Fruit fly (Drosophila melanogaster) whole organism, embryonic: Measurements from ENCODE around the gene P58IPK.
A peak's percentile ranks its signal among the peaks of the same experiment; 100 is the strongest.

Source experiments
- CG10959 ChIP-seq: fragments of 200-800 bp; sonication (Bioruptor generic); IDR thresholded peaks from 2 replicates; pipeline ENCODE4 v1.3.6; 2022; ENCODE audit warnings: missing biosample characterization, missing genetic modification characterization
- CG11723 ChIP-seq: fragments of 200-800 bp; sonication (Bioruptor generic); optimal IDR thresholded peaks from 2 replicates; lab custom pipeline; 2017; ENCODE audit warnings: missing biosample characterization, mild to moderate bottlenecking, missing genetic modification characterization
- CG13624 ChIP-seq: fragments of 200-800 bp; sonication (Bioruptor generic); optimal IDR thresholded peaks from 2 replicates; lab custom pipeline; 2016; ENCODE audit warnings: missing biosample characterization, missing genetic modification characterization
- CG14860 ChIP-seq: fragments of 200-800 bp; sonication (Bioruptor generic); IDR thresholded peaks from 3 replicates; pipeline ENCODE4 v1.3.6; 2022; ENCODE audit warnings: missing biosample characterization, missing genetic modification characterization; ENCODE audit not compliant: partially characterized antibody
- CG15696 ChIP-seq: fragments of 200-800 bp; sonication (Bioruptor generic); optimal IDR thresholded peaks from 2 replicates; lab custom pipeline; 2019; ENCODE audit warnings: missing biosample characterization, mild to moderate bottlenecking, missing genetic modification characterization, moderate library complexity
- CG2875 ChIP-seq: fragments of 200-800 bp; sonication (Bioruptor generic); optimal IDR thresholded peaks from 2 replicates; lab custom pipeline; 2017; ENCODE audit warnings: missing biosample characterization, mild to moderate bottlenecking, missing genetic modification characterization, missing genetic modification reagents
- CG3281 ChIP-seq: fragments of 200-800 bp; sonication (Bioruptor generic); optimal IDR thresholded peaks from 3 replicates; lab custom pipeline; 2017; ENCODE audit warnings: missing biosample characterization, mild to moderate bottlenecking, missing genetic modification characterization
- CG4328 ChIP-seq: fragments of 200-800 bp; sonication (Bioruptor generic); optimal IDR thresholded peaks from 3 replicates; lab custom pipeline; 2017; ENCODE audit warnings: missing biosample characterization, missing genetic modification reagents, missing genetic modification characterization
- CG4360 ChIP-seq: fragments of 200-800 bp; sonication (Bioruptor generic); IDR thresholded peaks from 2 replicates; pipeline ENCODE4 v1.3.6; 2022; ENCODE audit warnings: missing biosample characterization, missing genetic modification characterization
- CG8478 ChIP-seq: fragments of >200 bp; optimal IDR thresholded peaks from 2 replicates; lab custom pipeline; 2018
- CG9215 ChIP-seq: fragments of 200-800 bp; sonication (Bioruptor generic); IDR thresholded peaks from 2 replicates; pipeline ENCODE4 v1.3.6; 2022; ENCODE audit warnings: missing biosample characterization, missing genetic modification characterization
- CrebB ChIP-seq: fragments of 200-800 bp; sonication (Bioruptor generic); optimal IDR thresholded peaks from 3 replicates; lab custom pipeline; 2018; ENCODE audit warnings: missing biosample characterization, mild to moderate bottlenecking, missing genetic modification characterization
- D19B ChIP-seq: fragments of 200-800 bp; sonication (Bioruptor generic); optimal IDR thresholded peaks from 2 replicates; lab custom pipeline; 2017; ENCODE audit warnings: missing biosample characterization, mild to moderate bottlenecking, missing genetic modification characterization
- Dip3 ChIP-seq: fragments of 200-800 bp; sonication (Bioruptor generic); optimal IDR thresholded peaks from 3 replicates; lab custom pipeline; 2016; ENCODE audit warnings: missing biosample characterization, missing genetic modification characterization
- ERR ChIP-seq: fragments of 200-800 bp; sonication (Bioruptor generic); optimal IDR thresholded peaks from 2 replicates; lab custom pipeline; 2016; ENCODE audit warnings: missing biosample characterization, missing genetic modification characterization
- Ets97D ChIP-seq: fragments of 200-800 bp; sonication (Bioruptor generic); optimal IDR thresholded peaks from 3 replicates; lab custom pipeline; 2016; ENCODE audit warnings: missing biosample characterization, missing genetic modification characterization
- GATAe ChIP-seq: fragments of 200-800 bp; sonication (Bioruptor generic); conservative IDR thresholded peaks from 2 replicates; pipeline ENCODE4 v1.3.6; 2022; ENCODE audit warnings: missing biosample characterization, missing genetic modification characterization
- H2.0 ChIP-seq: fragments of 200-800 bp; sonication (Bioruptor generic); IDR thresholded peaks from 2 replicates; pipeline ENCODE4 v1.3.6; 2022; ENCODE audit warnings: missing biosample characterization, missing genetic modification characterization
- Hr51 ChIP-seq, 2 experiments: fragments of 200-800 bp; sonication (Bioruptor generic); optimal IDR thresholded peaks; 2 replicates in 1 of 2; 3 replicates in 1 of 2; lab custom pipeline; 2016 to 2018; ENCODE audit warnings: missing biosample characterization in 2 of 2, missing genetic modification characterization in 2 of 2, mild to moderate bottlenecking in 1 of 2, moderate library complexity in 1 of 2
- Hr78 ChIP-seq, 2 experiments: fragments of 200-800 bp in 1 of 2; fragments of >200 bp in 1 of 2; sonication (Bioruptor generic) in 1 of 2; optimal IDR thresholded peaks; 2 replicates each; lab custom pipeline; 2017 to 2019; ENCODE audit warnings: missing biosample characterization in 2 of 2, missing genetic modification characterization in 2 of 2, mild to moderate bottlenecking in 1 of 2, moderate library complexity in 1 of 2
- Lhr ChIP-seq: fragments of 200-800 bp; sonication (Bioruptor generic); optimal IDR thresholded peaks from 3 replicates; lab custom pipeline; 2017; ENCODE audit warnings: mild to moderate bottlenecking, missing biosample characterization, missing genetic modification reagents, missing genetic modification characterization
- Mrtf ChIP-seq: fragments of 200-800 bp; sonication (Bioruptor generic); IDR thresholded peaks from 3 replicates; pipeline ENCODE4 v1.3.6; 2022; ENCODE audit warnings: missing biosample characterization, missing genetic modification characterization
- NC2α ChIP-seq: fragments of 200-800 bp; sonication (Bioruptor generic); optimal IDR thresholded peaks from 2 replicates; lab custom pipeline; 2016; ENCODE audit warnings: missing biosample characterization, missing genetic modification characterization
- Ptx1 ChIP-seq: fragments of 200-800 bp; sonication (Bioruptor generic); IDR thresholded peaks from 2 replicates; pipeline ENCODE4 v1.3.6; 2022; ENCODE audit warnings: missing biosample characterization, missing genetic modification characterization
- Ssrp ChIP-seq: fragments of 200-800 bp; sonication (Bioruptor generic); optimal IDR thresholded peaks from 2 replicates; lab custom pipeline; 2018; ENCODE audit warnings: missing biosample characterization, mild to moderate bottlenecking, missing genetic modification characterization, moderate library complexity
- Vsx1 ChIP-seq: fragments of 200-800 bp; sonication (Bioruptor generic); optimal IDR thresholded peaks from 2 replicates; lab custom pipeline; 2017; ENCODE audit warnings: missing biosample characterization, mild to moderate bottlenecking, missing genetic modification characterization, missing genetic modification reagents
- Xrp1 ChIP-seq: fragments of 200-800 bp; sonication (Bioruptor generic); IDR thresholded peaks from 2 replicates; pipeline ENCODE4 v1.3.6; 2022; ENCODE audit warnings: missing biosample characterization, missing genetic modification characterization
- YL-1 ChIP-seq: fragments of 200-800 bp; sonication (Bioruptor generic); optimal IDR thresholded peaks from 3 replicates; lab custom pipeline; 2017; ENCODE audit warnings: missing biosample characterization, mild to moderate bottlenecking, missing genetic modification characterization
- ap ChIP-seq: fragments of 200-800 bp; sonication (Bioruptor generic); IDR thresholded peaks from 2 replicates; pipeline ENCODE4 v1.3.6; 2022; ENCODE audit warnings: missing biosample characterization, missing genetic modification characterization
- bigmax ChIP-seq: fragments of 200-800 bp; sonication (Bioruptor generic); optimal IDR thresholded peaks from 2 replicates; lab custom pipeline; 2018; ENCODE audit warnings: missing biosample characterization, mild to moderate bottlenecking, missing genetic modification characterization
- chif ChIP-seq, 2 experiments: fragments of 200-800 bp; sonication (Bioruptor generic); optimal IDR thresholded peaks; 3 replicates each; lab custom pipeline; 2016; ENCODE audit warnings: missing biosample characterization in 2 of 2, missing genetic modification characterization in 2 of 2
- chm ChIP-seq: fragments of 200-800 bp; sonication (Bioruptor generic); IDR thresholded peaks from 2 replicates; pipeline ENCODE4 v1.3.6; 2022; ENCODE audit warnings: missing biosample characterization, missing genetic modification characterization
- crol ChIP-seq: fragments of 200-800 bp; sonication (Bioruptor generic); IDR thresholded peaks from 2 replicates; pipeline ENCODE4 v1.3.6; 2022; ENCODE audit warnings: missing biosample characterization, missing genetic modification characterization
- crp ChIP-seq, 2 experiments: fragments of 200-800 bp; sonication (Bioruptor generic); optimal IDR thresholded peaks; 2 replicates in 1 of 2; 3 replicates in 1 of 2; lab custom pipeline; 2017; ENCODE audit warnings: missing biosample characterization in 2 of 2, missing genetic modification characterization in 2 of 2, mild to moderate bottlenecking in 1 of 2, moderate library complexity in 1 of 2
- ham ChIP-seq: fragments of 200-800 bp; sonication (Bioruptor generic); IDR thresholded peaks from 2 replicates; pipeline ENCODE4 v1.3.6; 2022; ENCODE audit warnings: missing biosample characterization, missing genetic modification characterization
- hkb ChIP-seq, 2 experiments: fragments of 200-800 bp in 1 of 2; fragments of >200 bp in 1 of 2; sonication (Bioruptor generic) in 1 of 2; IDR thresholded peaks in 1 of 2; optimal IDR thresholded peaks in 1 of 2; 2 replicates each; pipeline versions ENCODE4 v1.3.6 to Lab custom; 2017 to 2022; ENCODE audit warnings: missing biosample characterization in 1 of 2, missing genetic modification characterization in 1 of 2
- ind ChIP-seq: fragments of 200-800 bp; sonication (Bioruptor generic); optimal IDR thresholded peaks from 3 replicates; lab custom pipeline; 2016; ENCODE audit warnings: missing biosample characterization, missing genetic modification characterization
- lola ChIP-seq, 3 experiments: fragments of >200 bp in 2 of 3; fragments of 200-800 bp in 1 of 3; sonication (Bioruptor generic) in 1 of 3; optimal IDR thresholded peaks; 2 replicates each; lab custom pipeline; 2017 to 2019; ENCODE audit warnings: missing biosample characterization in 3 of 3, missing genetic modification characterization in 3 of 3, mild to moderate bottlenecking in 1 of 3, moderate library complexity in 1 of 3
- luna ChIP-seq: fragments of 200-800 bp; sonication (Bioruptor generic); optimal IDR thresholded peaks from 2 replicates; lab custom pipeline; 2016; ENCODE audit warnings: missing biosample characterization, missing genetic modification characterization
- otp ChIP-seq: fragments of 200-800 bp; sonication (Bioruptor generic); IDR thresholded peaks from 3 replicates; pipeline ENCODE4, ENCODE4 v1.3.6; 2022; ENCODE audit warnings: missing biosample characterization, missing genetic modification characterization
- pita ChIP-seq: fragments of 200-800 bp; sonication (Bioruptor generic); optimal IDR thresholded peaks from 2 replicates; lab custom pipeline; 2017; ENCODE audit warnings: missing biosample characterization, mild to moderate bottlenecking, missing genetic modification characterization
- prd ChIP-seq, 3 experiments: fragments of >200 bp in 2 of 3; fragments of 200-800 bp in 1 of 3; sonication (Bioruptor generic) in 1 of 3; optimal IDR thresholded peaks in 2 of 3; IDR thresholded peaks in 1 of 3; 2 replicates in 2 of 3; 3 replicates in 1 of 3; pipeline versions ENCODE4 v1.3.6 to Lab custom; 2017 to 2022; ENCODE audit warnings: missing biosample characterization in 1 of 3, missing genetic modification characterization in 1 of 3
- pzg ChIP-seq: fragments of 200-800 bp; sonication (Bioruptor generic); optimal IDR thresholded peaks from 3 replicates; lab custom pipeline; 2018; ENCODE audit warnings: missing biosample characterization, mild to moderate bottlenecking, missing genetic modification characterization, moderate library complexity
- tap ChIP-seq: fragments of 200-800 bp; optimal IDR thresholded peaks from 3 replicates; lab custom pipeline; 2019; ENCODE audit warnings: missing biosample characterization, mild to moderate bottlenecking, missing genetic modification characterization, moderate library complexity
- tna ChIP-seq: fragments of 200-800 bp; sonication (Bioruptor generic); IDR thresholded peaks from 2 replicates; pipeline ENCODE4 v1.3.6; 2022; ENCODE audit warnings: missing biosample characterization, missing genetic modification characterization; ENCODE audit not compliant: partially characterized antibody
- trem ChIP-seq: fragments of 200-800 bp; optimal IDR thresholded peaks from 3 replicates; lab custom pipeline; 2019; ENCODE audit warnings: missing biosample characterization, mild to moderate bottlenecking, missing genetic modification characterization, moderate library complexity
- ttk ChIP-seq: fragments of 200-800 bp; sonication (Bioruptor generic); IDR thresholded peaks from 2 replicates; pipeline ENCODE4 v2.1.2; 2022; ENCODE audit warnings: missing biosample characterization, missing genetic modification characterization
- zen ChIP-seq: fragments of 200-800 bp; sonication (Bioruptor generic); optimal IDR thresholded peaks from 3 replicates; lab custom pipeline; 2018; ENCODE audit warnings: missing biosample characterization, mild to moderate bottlenecking, missing genetic modification characterization, moderate library complexity
- zfh1 ChIP-seq: fragments of 200-800 bp; sonication (Bioruptor generic); IDR thresholded peaks from 3 replicates; pipeline ENCODE4 v1.3.6; 2022; ENCODE audit warnings: missing biosample characterization, missing genetic modification characterization

The P58IPK gene

DNA sequence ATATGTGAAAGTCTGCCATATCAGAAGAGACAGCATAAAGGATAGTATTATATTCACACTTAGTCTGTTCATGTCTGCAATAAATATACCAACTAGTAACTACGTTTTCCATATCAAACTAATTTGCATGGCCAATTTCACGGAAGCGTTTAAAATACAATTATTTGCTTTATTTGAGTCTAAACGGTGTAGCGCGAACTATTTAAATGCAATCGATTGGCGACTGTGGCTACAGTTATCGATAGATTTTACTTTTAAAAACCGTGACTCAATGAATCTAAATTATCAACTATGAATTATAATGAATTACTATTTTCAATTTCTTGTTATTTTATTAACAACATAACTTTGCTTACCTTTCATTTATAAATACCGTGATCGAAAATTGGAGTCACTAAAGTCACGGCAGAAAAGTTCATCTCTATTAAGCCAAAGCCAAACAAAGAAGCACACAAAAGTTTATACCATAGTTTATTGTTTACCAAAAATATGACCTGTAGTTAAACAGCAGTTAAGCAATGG, 40.2 kb downstream of the P58IPK start, which contains the start of the genes CG9427 and CG8319 (continued):
- TF ChIP-seq Xrp1 (GFP tag; lab: Robert Waterston, UW) (peak; percentile 67; the same call in 1 of the 2 replicates), Mrtf (GFP tag; lab: Robert Waterston, UW) (no peak), luna (no peak), ind (GFP tag; lab: Kevin White, UChicago) (peak; percentile 67), chm (GFP tag; lab: Robert Waterston, UW) (no peak), CG4360 (GFP tag; lab: Robert Waterston, UW) (no peak), CG15696 (tag; lab: Kevin White, UChicago) (peak; percentile 52), Ssrp (tag; lab: Kevin White, UChicago) (peak; percentile 49), D19B (no peak), CG2875 (GFP tag; lab: Kevin White, UChicago) (peak; percentile 3), Ets97D (peak; percentile 64), Vsx1 (GFP tag; lab: Kevin White, UChicago) (no peak), Hr78 (GFP tag; optimal IDR thresholded peaks at IDR 0.05; lab: Kevin White, UChicago) (no peak), hkb (optimal IDR thresholded peaks at IDR 0.05; lab: Kevin White, UChicago) (no peak), hkb (GFP tag; IDR thresholded peaks at IDR 0.05; lab: Robert Waterston, UW) (no peak), tap (tag; lab: Kevin White, UChicago) (peak; percentile 41), bigmax (no peak), NC2α (GFP tag; lab: Kevin White, UChicago) (no peak), prd (optimal IDR thresholded peaks at IDR 0.05; lab: Kevin White, UChicago) (no peak), prd (GFP tag; IDR thresholded peaks at IDR 0.05; lab: Robert Waterston, UW) (peak; percentile 80), crol (GFP tag; lab: Robert Waterston, UW) (no peak), trem (tag; lab: Kevin White, UChicago) (peak; percentile 86), CG13624 (peak; percentile 42), ap (GFP tag; lab: Robert Waterston, UW) (no peak; the same call in 1 of the 2 replicates), CG4328 (no peak), pzg (GFP tag; lab: Kevin White, UChicago) (peak; percentile 77), CG11723 (GFP tag; lab: Kevin White, UChicago) (no peak), ERR (peak; percentile 29), lola (GFP tag; optimal IDR thresholded peaks at IDR 0.05; lab: Kevin White, UChicago) (peak in 1 of 3 experiments; percentile 49), GATAe (GFP tag; lab: Robert Waterston, UW) (no peak), CG3281 (GFP tag; lab: Kevin White, UChicago) (peak; percentile 46), chif (GFP tag; optimal IDR thresholded peaks at IDR 0.05; lab: Kevin White, UChicago) (peak; percentile 40 to 63), Hr51 (GFP tag; optimal IDR thresholded peaks at IDR 0.05; lab: Kevin White, UChicago) (peak; percentile 56 to 63), tna (GFP tag; lab: Robert Waterston, UW) (peak; percentile 65; the same call in 1 of the 2 replicates), ham (GFP tag; lab: Robert Waterston, UW) (no peak), CG14860 (GFP tag; lab: Robert Waterston, UW) (peak; percentile 82), CG9215 (no peak; the same call in 1 of the 2 replicates), Ptx1 (GFP tag; lab: Robert Waterston, UW) (peak; percentile 67), Lhr (GFP tag; lab: Kevin White, UChicago) (peak; percentile 16), otp (GFP tag; lab: Robert Waterston, UW) (no peak), CrebB (tag; lab: Kevin White, UChicago) (peak; percentile 77), YL-1 (peak; percentile 51), pita (no peak), H2.0 (GFP tag; lab: Robert Waterston, UW) (peak; percentile 18; the same call in 1 of the 2 replicates), ttk (no peak), crp (GFP tag; optimal IDR thresholded peaks at IDR 0.05; lab: Kevin White, UChicago) (no peak), CG8478 (no peak), Dip3 (GFP tag; lab: Kevin White, UChicago) (peak; percentile 58), zen (tag; lab: Kevin White, UChicago) (peak; percentile 72), CG10959 (GFP tag; lab: Robert Waterston, UW) (no peak), zfh1 (GFP tag; lab: Robert Waterston, UW) (peak; percentile 63; the same call in 1 of the 3 replicates)
